Worm (Caenorhabditis elegans): Measurements from ENCODE around the gene ugt-44.

ce11 chrIV:10461767-10462166, 7.8 kb upstream of the ugt-44 start, which contains the start of gene mec-3:
- TF ChIP-seq ceh-62 (tag; optimal IDR thresholded peaks at IDR 0.05), result no peak
- no peak for TF ChIP-seq tag-97 (GFP tag; IDR thresholded peaks at IDR 0.05)
- no peak for TF ChIP-seq nhr-237 (tag; optimal IDR thresholded peaks at IDR 0.05)
- no peak for TF ChIP-seq ceh-82 (tag; optimal IDR thresholded peaks at IDR 0.05)
- TF ChIP-seq nhr-6 (tag; optimal IDR thresholded peaks at IDR 0.05), result no peak
- TF ChIP-seq nhr-76 (tag; optimal IDR thresholded peaks at IDR 0.05), result no peak
- no peak for TF ChIP-seq daf-19 (GFP tag; conservative IDR thresholded peaks at IDR 0.05)
- no peak for TF ChIP-seq F44E2.7 (GFP tag; IDR thresholded peaks at IDR 0.05)
- TF ChIP-seq ama-1 (optimal IDR thresholded peaks at IDR 0.05), result no peak
- TF ChIP-seq mep-1 (tag; optimal IDR thresholded peaks at IDR 0.05), result no peak
- no peak for TF ChIP-seq nhr-77 (tag; optimal IDR thresholded peaks at IDR 0.05)
- no peak for TF ChIP-seq unc-39 (tag; optimal IDR thresholded peaks at IDR 0.05)
- no peak for TF ChIP-seq zag-1 (tag; optimal IDR thresholded peaks at IDR 0.05)
- TF ChIP-seq set-16 (GFP tag; IDR thresholded peaks at IDR 0.05), result no peak

Data from whole organism, L4 larva.